Worm (Caenorhabditis elegans): ENCODE results near the gene srh-166.
A peak's percentile ranks its signal among the peaks of the same experiment; 100 is the strongest.

srh-166 gene

ce11 chrV:20545742-20546141 lies 20.1 kb upstream of the srh-166 start:
- TF ChIP-seq rnt-1 (tag; optimal IDR thresholded peaks at IDR 0.05) = no peak
- no peak for TF ChIP-seq ceh-22 (tag; optimal IDR thresholded peaks at IDR 0.05)
- TF ChIP-seq nhr-11 (tag; optimal IDR thresholded peaks at IDR 0.05) = no peak
- TF ChIP-seq nfya-1 (tag; optimal IDR thresholded peaks at IDR 0.05) = no peak
- no peak for TF ChIP-seq ztf-16 (tag; optimal IDR thresholded peaks at IDR 0.05)
- no peak for TF ChIP-seq mec-3 (tag; optimal IDR thresholded peaks at IDR 0.05; ENCODE audit: borderline replicate concordance)
- no peak for TF ChIP-seq ceh-30 (tag; optimal IDR thresholded peaks at IDR 0.05)
- no peak for TF ChIP-seq pros-1 (tag; optimal IDR thresholded peaks at IDR 0.05)
- TF ChIP-seq ceh-18 (tag; optimal IDR thresholded peaks at IDR 0.05) = no peak
- no peak for TF ChIP-seq sox-4 (tag; optimal IDR thresholded peaks at IDR 0.05)
- no peak for TF ChIP-seq ceh-2 (tag; optimal IDR thresholded peaks at IDR 0.05)
- TF ChIP-seq hlh-13 (GFP tag; optimal IDR thresholded peaks at IDR 0.05) = no peak
- no peak for TF ChIP-seq ceh-34 (tag; optimal IDR thresholded peaks at IDR 0.05)
- no peak for TF ChIP-seq ahr-1 (tag; optimal IDR thresholded peaks at IDR 0.05)
- TF ChIP-seq ceh-48 (tag; optimal IDR thresholded peaks at IDR 0.05) = no peak
- no peak for TF ChIP-seq pha-2 (tag; optimal IDR thresholded peaks at IDR 0.05)
- no peak for TF ChIP-seq sox-2 (GFP tag; IDR thresholded peaks at IDR 0.05)
- TF ChIP-seq lim-6 (tag; optimal IDR thresholded peaks at IDR 0.05) = no peak
- TF ChIP-seq ceh-6 (GFP tag; optimal IDR thresholded peaks at IDR 0.05) = no peak

DNA sequence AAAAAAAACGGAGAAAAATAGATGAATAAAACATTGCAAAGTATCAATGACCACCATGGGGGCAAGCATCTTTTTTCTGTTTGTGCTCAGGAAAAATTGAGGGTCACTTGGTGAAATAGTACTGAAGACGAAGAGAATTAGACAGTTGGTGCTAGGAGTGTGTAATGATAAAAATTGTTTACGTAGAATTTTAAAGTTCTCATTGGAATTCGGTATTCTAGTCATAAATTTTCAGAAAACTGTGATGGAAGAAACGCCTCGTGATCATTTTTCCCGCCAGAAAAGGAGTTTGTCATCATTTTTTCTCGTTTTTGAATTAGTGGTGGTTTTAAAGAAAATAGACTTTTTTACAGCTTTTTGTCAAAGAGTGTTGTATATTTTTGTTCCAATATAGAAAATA lies 18.9 kb upstream of the srh-166 start:
- no peak for TF ChIP-seq ceh-18 (tag; optimal IDR thresholded peaks at IDR 0.05)
- TF ChIP-seq pha-4 (tag; optimal IDR thresholded peaks at IDR 0.05) = no peak
- TF ChIP-seq ttx-3 (tag; optimal IDR thresholded peaks at IDR 0.05) = no peak
- no peak for TF ChIP-seq pat-9 (tag; optimal IDR thresholded peaks at IDR 0.05)
- no peak for TF ChIP-seq zip-5 (tag; optimal IDR thresholded peaks at IDR 0.05)
- no peak for TF ChIP-seq pqm-1 (tag; optimal IDR thresholded peaks at IDR 0.05)
- no peak for TF ChIP-seq ets-4 (tag; optimal IDR thresholded peaks at IDR 0.05)
- TF ChIP-seq C38D4.7 (GFP tag; optimal IDR thresholded peaks at IDR 0.05) = no peak
- no peak for TF ChIP-seq syd-9 (tag; optimal IDR thresholded peaks at IDR 0.05)
- no peak for TF ChIP-seq pros-1 (tag; optimal IDR thresholded peaks at IDR 0.05)
- TF ChIP-seq ceh-48 (tag; optimal IDR thresholded peaks at IDR 0.05) = no peak
- TF ChIP-seq ceh-34 (tag; optimal IDR thresholded peaks at IDR 0.05) = no peak
- TF ChIP-seq hlh-30 (tag; optimal IDR thresholded peaks at IDR 0.05; ENCODE audit: insufficient read depth) = no peak

ce11 chrV:20544092-20544491 lies 18.4 kb upstream of the srh-166 start, which contains the start of gene slc-36.3:
Gene slc-36.3, minus strand, starts transcription at chrV:20544192.
- TF ChIP-seq dmd-4 (tag; optimal IDR thresholded peaks at IDR 0.05; ENCODE audit: borderline replicate concordance) (no peak), elt-2 (tag; optimal IDR thresholded peaks at IDR 0.05) (no peak)

DNA sequence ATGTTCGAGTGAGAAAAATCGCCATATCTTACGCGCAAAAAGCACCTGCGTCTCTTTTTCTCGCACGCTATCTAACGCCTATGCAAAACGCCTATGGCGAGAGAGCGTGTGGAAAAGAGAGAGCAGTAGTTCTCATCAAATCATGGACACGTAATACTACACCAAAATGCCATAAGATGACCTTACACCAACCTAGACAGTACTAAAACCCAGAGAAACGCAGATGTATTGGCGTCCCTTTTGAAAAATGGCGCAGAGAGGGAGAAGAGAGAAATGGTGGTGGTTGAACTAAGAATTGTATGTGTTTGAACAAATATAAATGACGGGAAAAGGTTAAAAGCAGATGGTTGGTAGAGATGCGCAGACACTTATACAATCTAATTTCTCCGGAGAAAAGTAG lies 13.4 kb upstream of the srh-166 start, which contains the start of gene Y38H6C.16:
Y38H6C.16 (minus strand) TSS at position 293 of the 400 bp plus-strand sequence.
- TF ChIP-seq ets-4 (tag; optimal IDR thresholded peaks at IDR 0.05) (no peak), elt-2 (tag; optimal IDR thresholded peaks at IDR 0.05) (peak; percentile 14)

ce11 chrV:20536208-20536607 lies 10.5 kb upstream of the srh-166 start, which contains the start of gene Y38H6C.15:
Gene Y38H6C.15, minus strand, starts transcription at chrV:20536308.
- TF ChIP-seq ztf-16 (tag; optimal IDR thresholded peaks at IDR 0.05) (no peak), unc-42 (tag; optimal IDR thresholded peaks at IDR 0.05) (no peak), rnt-1 (tag; optimal IDR thresholded peaks at IDR 0.05) (no peak), ceh-31 (tag; optimal IDR thresholded peaks at IDR 0.05) (no peak), C08G9.2 (tag; optimal IDR thresholded peaks at IDR 0.05) (no peak), sox-4 (tag; optimal IDR thresholded peaks at IDR 0.05) (no peak), zip-5 (tag; optimal IDR thresholded peaks at IDR 0.05) (no peak), madf-2 (tag; optimal IDR thresholded peaks at IDR 0.05) (no peak), pros-1 (tag; optimal IDR thresholded peaks at IDR 0.05) (no peak), dmd-4 (tag; optimal IDR thresholded peaks at IDR 0.05; ENCODE audit: borderline replicate concordance) (no peak), pha-2 (tag; optimal IDR thresholded peaks at IDR 0.05) (no peak)

All from whole organism, late embryonic.